Worm (Caenorhabditis elegans) whole organism, L2 larva: ENCODE measurements around the gene tag-243.
A peak's percentile ranks its signal among the peaks of the same experiment; 100 is the strongest.

ENCODE experiments used
- C34F6.9 ChIP-seq: fragments of 150-350 bp; optimal IDR thresholded peaks from 2 replicates; lab custom pipeline; 2014; ENCODE audit warnings: missing biosample characterization, missing genetic modification characterization
- F13H6.1 ChIP-seq: sonication (generic microtip); optimal IDR thresholded peaks from 2 replicates; lab custom pipeline; 2016; ENCODE audit warnings: missing genetic modification characterization, missing compliant biosample characterization
- R02D3.7 ChIP-seq: fragments of 150-350 bp; optimal IDR thresholded peaks from 2 replicates; lab custom pipeline; 2014; ENCODE audit warnings: missing biosample characterization, missing genetic modification characterization
- Y55F3AM.14 ChIP-seq: fragments of 200-800 bp; sonication (Bioruptor generic); optimal IDR thresholded peaks from 2 replicates; lab custom pipeline; 2018; ENCODE audit warnings: mild to moderate bottlenecking, missing genetic modification characterization, missing compliant biosample characterization
- ZK546.5 ChIP-seq: sonication (generic microtip); optimal IDR thresholded peaks from 2 replicates; lab custom pipeline; 2017; ENCODE audit warnings: missing biosample characterization, missing genetic modification characterization
- ama-1 ChIP-seq: fragments of 150-350 bp; optimal IDR thresholded peaks from 2 replicates; lab custom pipeline; 2018; ENCODE audit warnings: inconsistent platforms
- blmp-1 ChIP-seq: sonication (generic microtip); optimal IDR thresholded peaks from 2 replicates; lab custom pipeline; 2017; ENCODE audit warnings: missing genetic modification characterization, mild to moderate bottlenecking, missing compliant biosample characterization, antibody characterized with exemption, moderate library complexity; ENCODE audit not compliant: insufficient read depth
- crh-2 ChIP-seq: sonication (generic microtip); optimal IDR thresholded peaks from 2 replicates; lab custom pipeline; 2017; ENCODE audit warnings: missing biosample characterization, missing genetic modification characterization
- dmd-4 ChIP-seq: sonication (generic microtip); optimal IDR thresholded peaks from 2 replicates; lab custom pipeline; 2017; ENCODE audit warnings: missing biosample characterization, missing genetic modification characterization
- egl-27 ChIP-seq: sonication (generic microtip); optimal IDR thresholded peaks from 3 replicates; lab custom pipeline; 2017; ENCODE audit warnings: missing biosample characterization, missing genetic modification reagents, missing genetic modification characterization
- elt-1 ChIP-seq: fragments of 150-350 bp; optimal IDR thresholded peaks from 2 replicates; lab custom pipeline; 2014; ENCODE audit warnings: missing biosample characterization, missing genetic modification characterization
- fos-1 ChIP-seq: fragments of 150-350 bp; optimal IDR thresholded peaks from 2 replicates; lab custom pipeline; 2014; ENCODE audit warnings: missing biosample characterization, missing genetic modification characterization
- gmeb-1 ChIP-seq: fragments of 150-350 bp; optimal IDR thresholded peaks from 2 replicates; lab custom pipeline; 2014; ENCODE audit warnings: missing biosample characterization, missing genetic modification characterization
- lin-11 ChIP-seq: fragments of 150-350 bp; sonication (generic microtip); optimal IDR thresholded peaks from 2 replicates; lab custom pipeline; 2014; ENCODE audit warnings: missing biosample characterization, missing genetic modification characterization, inconsistent platforms, mixed read lengths
- lsy-2 ChIP-seq, 2 experiments: fragments of 150-350 bp in 1 of 2; sonication (generic microtip) in 1 of 2; optimal IDR thresholded peaks; 2 replicates each; lab custom pipeline; 2014 to 2017; ENCODE audit warnings: missing biosample characterization in 2 of 2, missing genetic modification characterization in 2 of 2
- mab-5 ChIP-seq: fragments of 150-350 bp; optimal IDR thresholded peaks from 2 replicates; lab custom pipeline; 2014; ENCODE audit warnings: missing biosample characterization, missing genetic modification characterization
- nhr-12 ChIP-seq: fragments of 150-350 bp; optimal IDR thresholded peaks from 2 replicates; lab custom pipeline; 2014; ENCODE audit warnings: missing biosample characterization, missing genetic modification characterization
- nhr-129 ChIP-seq: fragments of 150-350 bp; optimal IDR thresholded peaks from 2 replicates; lab custom pipeline; 2014; ENCODE audit warnings: missing biosample characterization, missing genetic modification characterization
- nhr-237 ChIP-seq: fragments of 150-350 bp; optimal IDR thresholded peaks from 2 replicates; lab custom pipeline; 2014; ENCODE audit warnings: missing biosample characterization, missing genetic modification characterization
- nhr-6 ChIP-seq: fragments of 150-350 bp; optimal IDR thresholded peaks from 2 replicates; lab custom pipeline; 2014; ENCODE audit warnings: missing biosample characterization, missing genetic modification characterization
- nhr-77 ChIP-seq: fragments of 150-350 bp; optimal IDR thresholded peaks from 2 replicates; lab custom pipeline; 2014; ENCODE audit warnings: missing biosample characterization, missing genetic modification characterization
- peb-1 ChIP-seq: fragments of 150-350 bp; optimal IDR thresholded peaks from 2 replicates; lab custom pipeline; 2014; ENCODE audit warnings: missing biosample characterization, missing genetic modification characterization
- sem-4 ChIP-seq: fragments of 150-350 bp; optimal IDR thresholded peaks from 2 replicates; lab custom pipeline; 2014; ENCODE audit warnings: missing biosample characterization, missing genetic modification reagents, missing genetic modification characterization
- skn-1 ChIP-seq: sonication (generic microtip); optimal IDR thresholded peaks from 2 replicates; lab custom pipeline; 2017; ENCODE audit warnings: missing biosample characterization, missing genetic modification characterization
- sma-3 ChIP-seq: sonication (generic microtip); optimal IDR thresholded peaks from 2 replicates; lab custom pipeline; 2016; ENCODE audit warnings: missing genetic modification reagents, missing genetic modification characterization, missing compliant biosample characterization
- sma-9 ChIP-seq, 2 experiments: fragments of 150-350 bp in 1 of 2; sonication (generic microtip) in 1 of 2; optimal IDR thresholded peaks; 2 replicates each; lab custom pipeline; 2014 to 2016; ENCODE audit warnings: missing genetic modification characterization in 2 of 2, mild to moderate bottlenecking in 1 of 2, missing biosample characterization in 1 of 2, missing compliant biosample characterization in 1 of 2, missing genetic modification reagents in 1 of 2, moderate library complexity in 1 of 2
- unc-39 ChIP-seq: fragments of 150-350 bp; optimal IDR thresholded peaks from 2 replicates; lab custom pipeline; 2014; ENCODE audit warnings: missing biosample characterization, missing genetic modification characterization
- unc-55 ChIP-seq: fragments of 150-350 bp; sonication (generic microtip); optimal IDR thresholded peaks from 3 replicates; lab custom pipeline; 2014; ENCODE audit warnings: missing biosample characterization, missing genetic modification reagents, missing genetic modification characterization

The tag-243 gene

ce11 chrIII:4688965-4689364 is 709 bp upstream of the tag-243 start, which contains the start of gene ppat-1:
ppat-1 (plus strand) TSS chrIII:4689280.
- TF ChIP-seq fos-1 (tag; lab: Kevin White, UChicago): peak; percentile 10
- no peak for TF ChIP-seq egl-27 (tag; lab: Kevin White, UChicago)
- no peak for TF ChIP-seq peb-1
- no peak for TF ChIP-seq gmeb-1

- peak; percentile 39 for TF ChIP-seq F13H6.1 (tag; lab: Kevin White, UChicago)
- peak; percentile 46 for TF ChIP-seq C34F6.9 (tag; lab: Kevin White, UChicago)
- TF ChIP-seq unc-39 (tag; lab: Kevin White, UChicago): no peak
- no peak for TF ChIP-seq egl-27 (tag; lab: Kevin White, UChicago)
- TF ChIP-seq lsy-2 (tag; optimal IDR thresholded peaks at IDR 0.05; lab: Kevin White, UChicago): peak in 1 of 2 experiments; percentile 56
- peak; percentile 51 for TF ChIP-seq nhr-129 (tag; lab: Kevin White, UChicago)
- TF ChIP-seq, all 48 proteins: peak for 4
These were observed 1.1 kb downstream of the tag-243 start for ce11 chrIII:4687134-4687533.

DNA sequence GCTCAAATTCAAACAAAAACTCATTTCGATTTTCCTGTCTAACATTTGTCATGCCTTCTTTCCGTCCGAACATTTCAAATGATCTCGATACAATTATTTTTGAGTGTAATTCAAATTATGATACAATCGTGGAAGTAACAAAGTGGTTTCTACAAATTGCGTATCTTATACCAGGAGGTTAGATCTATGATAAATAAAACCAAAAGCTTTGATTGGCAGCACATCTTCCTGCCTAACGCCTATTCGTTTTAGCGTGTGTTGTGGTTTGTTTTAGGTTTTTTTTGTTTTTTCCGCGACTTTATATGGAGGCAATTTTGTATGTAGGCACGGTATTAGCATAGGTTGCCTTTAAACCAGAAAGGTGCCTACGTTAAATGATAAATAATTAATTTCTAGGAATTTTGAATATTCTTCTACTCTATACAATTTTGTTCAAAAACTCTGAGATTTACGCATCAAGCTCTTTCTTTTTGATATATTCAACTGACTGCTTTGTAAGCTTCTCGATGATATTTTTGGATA is 8.2 kb downstream of the tag-243 start, which contains the start of gene srg-11:
Gene srg-11 (plus strand): TSS at position 51 of the 522 bp plus-strand sequence.
- no peak for TF ChIP-seq dmd-4
- TF ChIP-seq mab-5 (tag; lab: Kevin White, UChicago): no peak
- TF ChIP-seq R02D3.7: no peak

DNA sequence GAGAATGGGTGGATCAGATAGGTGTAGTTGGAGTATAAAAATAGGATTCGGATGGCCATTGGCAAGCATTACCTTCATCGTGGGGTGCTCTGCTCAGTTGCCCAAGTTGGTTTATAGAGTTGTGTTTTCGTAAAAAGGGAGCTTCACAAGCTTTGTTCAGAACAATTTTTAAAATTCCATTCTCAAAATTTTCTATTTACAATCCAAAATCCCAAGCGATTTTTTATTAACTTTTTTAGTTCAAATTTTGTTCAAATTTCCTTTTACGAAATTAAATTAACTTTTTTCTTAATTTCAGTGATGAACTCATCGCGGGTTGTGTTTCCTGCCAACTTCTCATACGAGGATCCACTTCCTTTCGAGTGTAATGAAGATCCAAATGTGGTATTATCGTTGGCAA is 10.8 kb downstream of the tag-243 start, which contains the start of gene srg-10:
Gene srg-10 (plus strand): TSS at position 301 of the 400 bp plus-strand sequence.
- TF ChIP-seq peb-1 (no peak), Y55F3AM.14 (GFP tag; lab: Kevin White, UChicago) (no peak), skn-1 (tag; lab: Kevin White, UChicago) (no peak), nhr-237 (no peak), nhr-6 (no peak)

DNA sequence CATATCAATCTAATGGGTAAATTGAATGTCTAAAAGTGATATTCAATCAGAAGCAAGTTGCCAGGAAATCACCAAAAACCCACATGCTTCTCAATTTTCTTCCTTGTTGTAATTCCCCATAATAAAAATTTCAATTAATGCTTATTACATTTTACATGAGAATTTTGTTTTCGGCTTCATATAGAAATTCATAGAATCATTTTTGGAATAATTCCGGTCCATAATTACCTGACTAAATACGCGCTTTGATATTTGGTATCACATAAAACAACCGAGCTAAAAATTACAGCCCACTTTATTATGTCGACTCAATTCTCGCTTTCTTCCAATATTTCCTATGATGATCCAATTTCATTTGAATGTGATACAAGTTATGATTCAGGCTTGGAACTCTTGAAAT is 16.3 kb downstream of the tag-243 start, which contains the start of gene srg-13:
Gene srg-13 (plus strand): TSS at position 301 of the 400 bp plus-strand sequence.
- TF ChIP-seq nhr-12 (tag; lab: Kevin White, UChicago) (no peak), blmp-1 (no peak)

DNA sequence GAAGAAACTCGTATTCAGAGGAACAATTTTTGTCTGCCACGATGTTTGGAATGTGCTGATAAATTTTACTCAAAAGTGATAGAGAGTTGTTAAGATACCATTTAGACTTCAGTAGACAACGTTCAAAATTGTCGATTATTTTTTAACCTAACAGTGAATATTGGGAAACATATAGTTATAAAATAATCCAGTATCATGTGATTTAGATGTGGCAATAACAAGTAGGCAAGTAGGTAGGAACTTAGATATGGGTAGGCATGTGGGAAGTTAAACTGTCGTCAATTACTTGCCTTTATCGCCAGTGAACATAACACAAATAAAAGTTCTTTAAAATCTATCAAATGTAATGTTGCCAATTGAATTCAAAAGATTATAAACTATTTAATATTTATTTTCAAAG is 16.8 kb downstream of the tag-243 start, which contains the start of gene T23F11.11:
Gene T23F11.11 (minus strand): TSS at position 101 of the 400 bp plus-strand sequence.
- TF ChIP-seq nhr-12 (tag; lab: Kevin White, UChicago): no peak
- TF ChIP-seq lin-11: no peak
- TF ChIP-seq nhr-237: no peak
- no peak for TF ChIP-seq sma-3
- no peak for TF ChIP-seq sem-4
- no peak for TF ChIP-seq Y55F3AM.14 (GFP tag; lab: Kevin White, UChicago)
- TF ChIP-seq sma-9 (GFP tag; optimal IDR thresholded peaks at IDR 0.05; lab: Kevin White, UChicago): no peak
- no peak for TF ChIP-seq sma-9 (tag; optimal IDR thresholded peaks at IDR 0.05; lab: Kevin White, UChicago)
- TF ChIP-seq R02D3.7: no peak
- TF ChIP-seq nhr-77 (tag; lab: Kevin White, UChicago): no peak
- no peak for TF ChIP-seq elt-1 (tag; lab: Kevin White, UChicago)
- no peak for TF ChIP-seq ZK546.5 (tag; lab: Kevin White, UChicago)

ce11 chrIII:4668073-4668472 is 20.2 kb downstream of the tag-243 start:
- peak; percentile 5 for TF ChIP-seq nhr-129 (tag; lab: Kevin White, UChicago)
- TF ChIP-seq gmeb-1: peak; percentile 10
- no peak for TF ChIP-seq mab-5 (tag; lab: Kevin White, UChicago)
- TF ChIP-seq unc-55 (GFP tag; lab: Kevin White, UChicago): no peak
- TF ChIP-seq ama-1 (lab: Kevin White, UChicago): no peak
- no peak for TF ChIP-seq peb-1
- no peak for TF ChIP-seq sma-3
- no peak for TF ChIP-seq crh-2
- TF ChIP-seq R02D3.7: no peak
- TF ChIP-seq egl-27 (tag; lab: Kevin White, UChicago): no peak
- peak; percentile 58 for TF ChIP-seq fos-1 (tag; lab: Kevin White, UChicago)
- TF ChIP-seq, all 48 proteins: peak for 3
